Fruit fly (Drosophila melanogaster): Measurements from ENCODE around the gene rg.

- no peak for TF ChIP-seq CG33017 (tag; optimal IDR thresholded peaks at IDR 0.05)
- TF ChIP-seq CG5204 (GFP tag; optimal IDR thresholded peaks at IDR 0.05) = no peak
- TF ChIP-seq bab1 (GFP tag; optimal IDR thresholded peaks at IDR 0.05) = no peak
Observed at dm6 chrX:5168193-5168592, 82.6 kb downstream of the rg start.
